Fruit fly (Drosophila melanogaster) whole organism: ENCODE results near the gene Tyler.

Source experiments
- CG8478 ChIP-seq: fragments of >200 bp; optimal IDR thresholded peaks from 2 replicates; lab custom pipeline; 2018; ENCODE audit warnings: inconsistent platforms
- Dll ChIP-seq: fragments of >200 bp; optimal IDR thresholded peaks from 2 replicates; lab custom pipeline; 2017
- EcR ChIP-seq, 2 experiments: fragments of >200 bp; optimal IDR thresholded peaks; 2 replicates each; lab custom pipeline; 2017; ENCODE audit warnings: missing biosample characterization in 2 of 2, missing genetic modification characterization in 2 of 2, missing genetic modification reagents in 2 of 2
- pan ChIP-seq: fragments of >200 bp; optimal IDR thresholded peaks from 2 replicates; lab custom pipeline; 2017
- psq ChIP-seq: fragments of >200 bp; optimal IDR thresholded peaks from 2 replicates; lab custom pipeline; 2017
- usp ChIP-seq: fragments of >200 bp; optimal IDR thresholded peaks from 2 replicates; lab custom pipeline; 2017; ENCODE audit warnings: missing biosample characterization, missing genetic modification characterization, mixed read lengths

- TF ChIP-seq EcR (GFP tag; optimal IDR thresholded peaks at IDR 0.05; lab: Kevin White, UChicago) = no peak
- TF ChIP-seq CG8478 = peak; percentile 73
- no peak for TF ChIP-seq psq (lab: Kevin White, UChicago)
- no peak for TF ChIP-seq usp (GFP tag; lab: Kevin White, UChicago)
- no peak for TF ChIP-seq Dll (lab: Kevin White, UChicago)
- no peak for TF ChIP-seq pan (lab: Kevin White, UChicago)
Observed at dm6 chrX:19637434-19638327, 26.4 kb downstream of the Tyler start.
